Worm (Caenorhabditis elegans): ENCODE results near the gene CC8.2.

Gene CC8.2

ce11 chrIV:3626447-3626846 is 22.0 kb downstream of the CC8.2 start:
- TF ChIP-seq tbx-37 (GFP tag; conservative IDR thresholded peaks at IDR 0.05) (no peak), hmbx-1 (tag; optimal IDR thresholded peaks at IDR 0.05) (no peak), hnd-1 (tag; optimal IDR thresholded peaks at IDR 0.05) (no peak), B0310.2 (tag; optimal IDR thresholded peaks at IDR 0.05) (no peak), flt-1 (GFP tag; IDR thresholded peaks at IDR 0.05) (no peak), ama-1 (optimal IDR thresholded peaks at IDR 0.05) (no peak), hmg-4 (GFP tag; optimal IDR thresholded peaks at IDR 0.05) (no peak), ets-7 (tag; optimal IDR thresholded peaks at IDR 0.05) (no peak), ceh-36 (tag; optimal IDR thresholded peaks at IDR 0.05) (no peak), sea-1 (GFP tag; conservative IDR thresholded peaks at IDR 0.05) (no peak), aly-1 (tag; optimal IDR thresholded peaks at IDR 0.05) (no peak), F13C5.2 (tag; optimal IDR thresholded peaks at IDR 0.05) (no peak), ceh-13 (GFP tag; optimal IDR thresholded peaks at IDR 0.05) (no peak), tbx-11 (GFP tag; IDR thresholded peaks at IDR 0.05) (no peak), scrt-1 (GFP tag; IDR thresholded peaks at IDR 0.05) (no peak), tra-4 (tag; optimal IDR thresholded peaks at IDR 0.05) (no peak)

ce11 chrIV:3624597-3624996 is 23.9 kb downstream of the CC8.2 start, which contains the start of the genes cha-1 and unc-17:
Gene cha-1, minus strand, starts transcription at chrIV:3624697.
Gene unc-17, minus strand, starts transcription at chrIV:3624699.
- no peak for TF ChIP-seq tra-4 (tag; optimal IDR thresholded peaks at IDR 0.05)
- TF ChIP-seq scrt-1 (GFP tag; IDR thresholded peaks at IDR 0.05): no peak
- no peak for TF ChIP-seq flt-1 (GFP tag; IDR thresholded peaks at IDR 0.05)
- no peak for TF ChIP-seq B0310.2 (tag; optimal IDR thresholded peaks at IDR 0.05)
- TF ChIP-seq hmbx-1 (tag; optimal IDR thresholded peaks at IDR 0.05): no peak
- no peak for TF ChIP-seq ama-1 (optimal IDR thresholded peaks at IDR 0.05)
- no peak for TF ChIP-seq ets-7 (tag; optimal IDR thresholded peaks at IDR 0.05)
- no peak for TF ChIP-seq ceh-36 (tag; optimal IDR thresholded peaks at IDR 0.05)
- no peak for TF ChIP-seq hnd-1 (tag; optimal IDR thresholded peaks at IDR 0.05)
- TF ChIP-seq ceh-13 (GFP tag; optimal IDR thresholded peaks at IDR 0.05): no peak
- TF ChIP-seq tbx-11 (GFP tag; IDR thresholded peaks at IDR 0.05): no peak
- TF ChIP-seq pes-1 (GFP tag; IDR thresholded peaks at IDR 0.05): no peak
- TF ChIP-seq hmg-4 (GFP tag; optimal IDR thresholded peaks at IDR 0.05): no peak
- no peak for TF ChIP-seq sea-1 (GFP tag; conservative IDR thresholded peaks at IDR 0.05)
- TF ChIP-seq tbx-37 (GFP tag; conservative IDR thresholded peaks at IDR 0.05): no peak
- TF ChIP-seq aly-1 (tag; optimal IDR thresholded peaks at IDR 0.05): no peak
- TF ChIP-seq F13C5.2 (tag; optimal IDR thresholded peaks at IDR 0.05): no peak

ce11 chrIV:3621805-3622355 is 26.6 kb downstream of the CC8.2 start:
- no peak for TF ChIP-seq tbx-37 (GFP tag; conservative IDR thresholded peaks at IDR 0.05)
- no peak for TF ChIP-seq ceh-36 (tag; optimal IDR thresholded peaks at IDR 0.05)
- no peak for TF ChIP-seq scrt-1 (GFP tag; IDR thresholded peaks at IDR 0.05)
- TF ChIP-seq ets-7 (tag; optimal IDR thresholded peaks at IDR 0.05): no peak
- no peak for TF ChIP-seq tra-4 (tag; optimal IDR thresholded peaks at IDR 0.05)
- TF ChIP-seq ama-1 (optimal IDR thresholded peaks at IDR 0.05): no peak
- TF ChIP-seq pes-1 (GFP tag; IDR thresholded peaks at IDR 0.05): no peak
- no peak for TF ChIP-seq hmg-4 (GFP tag; optimal IDR thresholded peaks at IDR 0.05)
- no peak for TF ChIP-seq aly-1 (tag; optimal IDR thresholded peaks at IDR 0.05)
- no peak for TF ChIP-seq B0310.2 (tag; optimal IDR thresholded peaks at IDR 0.05)
- no peak for TF ChIP-seq flt-1 (GFP tag; IDR thresholded peaks at IDR 0.05)
- TF ChIP-seq hmbx-1 (tag; optimal IDR thresholded peaks at IDR 0.05): no peak
- no peak for TF ChIP-seq ceh-13 (GFP tag; optimal IDR thresholded peaks at IDR 0.05)
- TF ChIP-seq F13C5.2 (tag; optimal IDR thresholded peaks at IDR 0.05): no peak
- no peak for TF ChIP-seq tbx-11 (GFP tag; IDR thresholded peaks at IDR 0.05)
- no peak for TF ChIP-seq sea-1 (GFP tag; conservative IDR thresholded peaks at IDR 0.05)
- no peak for TF ChIP-seq hnd-1 (tag; optimal IDR thresholded peaks at IDR 0.05)

ce11 chrIV:3618719-3619118 is 29.8 kb downstream of the CC8.2 start:
- no peak for TF ChIP-seq tra-4 (tag; optimal IDR thresholded peaks at IDR 0.05)
- TF ChIP-seq hmg-4 (GFP tag; optimal IDR thresholded peaks at IDR 0.05): no peak
- no peak for TF ChIP-seq tbx-37 (GFP tag; conservative IDR thresholded peaks at IDR 0.05)
- TF ChIP-seq hmbx-1 (tag; optimal IDR thresholded peaks at IDR 0.05): no peak
- TF ChIP-seq B0310.2 (tag; optimal IDR thresholded peaks at IDR 0.05): no peak
- TF ChIP-seq flt-1 (GFP tag; IDR thresholded peaks at IDR 0.05): no peak
- no peak for TF ChIP-seq F13C5.2 (tag; optimal IDR thresholded peaks at IDR 0.05)
- TF ChIP-seq sea-1 (GFP tag; conservative IDR thresholded peaks at IDR 0.05): no peak
- no peak for TF ChIP-seq scrt-1 (GFP tag; IDR thresholded peaks at IDR 0.05)
- TF ChIP-seq aly-1 (tag; optimal IDR thresholded peaks at IDR 0.05): no peak
- no peak for TF ChIP-seq hnd-1 (tag; optimal IDR thresholded peaks at IDR 0.05)
- TF ChIP-seq ceh-36 (tag; optimal IDR thresholded peaks at IDR 0.05): no peak
- no peak for TF ChIP-seq ama-1 (optimal IDR thresholded peaks at IDR 0.05)
- TF ChIP-seq ceh-13 (GFP tag; optimal IDR thresholded peaks at IDR 0.05): no peak
- TF ChIP-seq pes-1 (GFP tag; IDR thresholded peaks at IDR 0.05): no peak
- TF ChIP-seq ets-7 (tag; optimal IDR thresholded peaks at IDR 0.05): no peak
- no peak for TF ChIP-seq tbx-11 (GFP tag; IDR thresholded peaks at IDR 0.05)

- TF ChIP-seq tra-4 (tag; optimal IDR thresholded peaks at IDR 0.05) (no peak), flt-1 (GFP tag; IDR thresholded peaks at IDR 0.05) (no peak), ceh-13 (GFP tag; optimal IDR thresholded peaks at IDR 0.05) (no peak), scrt-1 (GFP tag; IDR thresholded peaks at IDR 0.05) (no peak), tbx-37 (GFP tag; conservative IDR thresholded peaks at IDR 0.05) (no peak), tbx-11 (GFP tag; IDR thresholded peaks at IDR 0.05) (no peak), ets-7 (tag; optimal IDR thresholded peaks at IDR 0.05) (no peak), hnd-1 (tag; optimal IDR thresholded peaks at IDR 0.05) (no peak), B0310.2 (tag; optimal IDR thresholded peaks at IDR 0.05) (no peak)
These were observed 35.4 kb downstream of the CC8.2 start, which contains the start of gene ltah-1.2 for ce11 chrIV:3613022-3613605. Gene ltah-1.2, minus strand, starts transcription at chrIV:3613072.

ce11 chrIV:3611845-3612244 is 36.6 kb downstream of the CC8.2 start:
- TF ChIP-seq ceh-36 (tag; optimal IDR thresholded peaks at IDR 0.05): no peak
- TF ChIP-seq hmbx-1 (tag; optimal IDR thresholded peaks at IDR 0.05): no peak
- no peak for TF ChIP-seq aly-1 (tag; optimal IDR thresholded peaks at IDR 0.05)
- TF ChIP-seq ceh-13 (GFP tag; optimal IDR thresholded peaks at IDR 0.05): no peak
- TF ChIP-seq hmg-4 (GFP tag; optimal IDR thresholded peaks at IDR 0.05): no peak
- no peak for TF ChIP-seq ama-1 (optimal IDR thresholded peaks at IDR 0.05)
- TF ChIP-seq tbx-37 (GFP tag; conservative IDR thresholded peaks at IDR 0.05): no peak

- TF ChIP-seq hnd-1 (tag; optimal IDR thresholded peaks at IDR 0.05): no peak
- TF ChIP-seq pes-1 (GFP tag; IDR thresholded peaks at IDR 0.05): no peak
- no peak for TF ChIP-seq ama-1 (optimal IDR thresholded peaks at IDR 0.05)
- TF ChIP-seq tra-4 (tag; optimal IDR thresholded peaks at IDR 0.05): no peak
- TF ChIP-seq scrt-1 (GFP tag; IDR thresholded peaks at IDR 0.05): no peak
- no peak for TF ChIP-seq ets-7 (tag; optimal IDR thresholded peaks at IDR 0.05)
- TF ChIP-seq aly-1 (tag; optimal IDR thresholded peaks at IDR 0.05): no peak
- no peak for TF ChIP-seq B0310.2 (tag; optimal IDR thresholded peaks at IDR 0.05)
- no peak for TF ChIP-seq hmbx-1 (tag; optimal IDR thresholded peaks at IDR 0.05)
- TF ChIP-seq ceh-13 (GFP tag; optimal IDR thresholded peaks at IDR 0.05): no peak
- TF ChIP-seq flt-1 (GFP tag; IDR thresholded peaks at IDR 0.05): no peak
- no peak for TF ChIP-seq F13C5.2 (tag; optimal IDR thresholded peaks at IDR 0.05)
- TF ChIP-seq tbx-37 (GFP tag; conservative IDR thresholded peaks at IDR 0.05): no peak
- no peak for TF ChIP-seq hmg-4 (GFP tag; optimal IDR thresholded peaks at IDR 0.05)
- no peak for TF ChIP-seq sea-1 (GFP tag; conservative IDR thresholded peaks at IDR 0.05)
- no peak for TF ChIP-seq ceh-36 (tag; optimal IDR thresholded peaks at IDR 0.05)
- no peak for TF ChIP-seq tbx-11 (GFP tag; IDR thresholded peaks at IDR 0.05)
These were observed 37.5 kb downstream of the CC8.2 start for ce11 chrIV:3610987-3611386.
